Worm (Caenorhabditis elegans) whole organism, L3 larva: ENCODE data around the gene Y116A8C.19.

Experiments
- daf-12 ChIP-seq: fragments of 150-350 bp; optimal IDR thresholded peaks from 2 replicates; lab custom pipeline; 2014; ENCODE audit warnings: missing biosample characterization, missing genetic modification reagents, missing genetic modification characterization
- egl-27 ChIP-seq: sonication (generic microtip); optimal IDR thresholded peaks from 4 replicates; lab custom pipeline; 2017; ENCODE audit warnings: missing biosample characterization, missing genetic modification reagents, missing genetic modification characterization
- elt-3 ChIP-seq, 3 experiments: fragments of 150-350 bp in 1 of 3; sonication (generic microtip) in 2 of 3; optimal IDR thresholded peaks; 2 replicates in 2 of 3; 4 replicates in 1 of 3; lab custom pipeline; 2014 to 2017; ENCODE audit warnings: missing biosample characterization in 3 of 3, missing genetic modification characterization in 3 of 3
- lin-39 ChIP-seq: fragments of 150-350 bp; optimal IDR thresholded peaks from 2 replicates; lab custom pipeline; 2018; ENCODE audit warnings: missing biosample characterization, missing genetic modification reagents, missing genetic modification characterization
- nfya-1 ChIP-seq: sonication (generic microtip); optimal IDR thresholded peaks from 2 replicates; lab custom pipeline; 2017; ENCODE audit warnings: missing genetic modification characterization, mild to moderate bottlenecking, missing compliant biosample characterization, antibody characterized with exemption, moderate library complexity; ENCODE audit not compliant: insufficient read depth
- nhr-11 ChIP-seq: fragments of 150-350 bp; optimal IDR thresholded peaks from 2 replicates; lab custom pipeline; 2014; ENCODE audit warnings: missing biosample characterization, missing genetic modification characterization
- nhr-237 ChIP-seq: fragments of 150-350 bp; optimal IDR thresholded peaks from 2 replicates; lab custom pipeline; 2014; ENCODE audit warnings: missing biosample characterization, missing genetic modification characterization
- nhr-25 ChIP-seq: sonication (generic microtip); optimal IDR thresholded peaks from 2 replicates; lab custom pipeline; 2017; ENCODE audit warnings: missing biosample characterization, missing genetic modification characterization
- nhr-76 ChIP-seq: fragments of 150-350 bp; sonication (generic microtip); optimal IDR thresholded peaks from 5 replicates; lab custom pipeline; 2014; ENCODE audit warnings: missing biosample characterization, missing genetic modification characterization
- ztf-11 ChIP-seq: fragments of 150-350 bp; optimal IDR thresholded peaks from 2 replicates; lab custom pipeline; 2014; ENCODE audit warnings: missing biosample characterization, missing genetic modification characterization

- peak; percentile 41 for TF ChIP-seq nhr-25 (tag; lab: Kevin White, UChicago)
- TF ChIP-seq ztf-11 (tag; lab: Kevin White, UChicago): no peak
- no peak for TF ChIP-seq nhr-76 (tag; lab: Kevin White, UChicago)
- no peak for TF ChIP-seq nhr-11
- TF ChIP-seq egl-27 (tag; lab: Kevin White, UChicago): no peak
- TF ChIP-seq daf-12 (tag; lab: Kevin White, UChicago): no peak
- peak; percentile 55 for TF ChIP-seq lin-39
- no peak for TF ChIP-seq elt-3 (tag; optimal IDR thresholded peaks at IDR 0.05; lab: Kevin White, UChicago)
- TF ChIP-seq nfya-1: peak; percentile 77
- TF ChIP-seq nhr-237 (tag; lab: Kevin White, UChicago): no peak
These were observed 48.1 kb upstream of the Y116A8C.19 start, which contains the start of the genes snx-13 and snr-1 for ce11 chrIV:17087384-17088099.
